Fruit fly (Drosophila melanogaster) whole organism, pupa: ENCODE results near the gene CG14062.

ENCODE experiments used
- D1 ChIP-seq: fragments of 200-800 bp; sonication (Bioruptor generic); optimal IDR thresholded peaks from 2 replicates; lab custom pipeline; 2018; ENCODE audit warnings: missing biosample characterization, mild to moderate bottlenecking, missing genetic modification characterization, moderate library complexity
- EcR ChIP-seq: fragments of 200-800 bp; sonication (Bioruptor generic); optimal IDR thresholded peaks from 3 replicates; lab custom pipeline; 2019; ENCODE audit warnings: missing biosample characterization, missing genetic modification characterization, mild to moderate bottlenecking, moderate library complexity, missing genetic modification reagents
- Ets98B ChIP-seq: fragments of 200-800 bp; sonication (Bioruptor generic); IDR thresholded peaks from 2 replicates; pipeline ENCODE4 v1.3.6; 2022; ENCODE audit warnings: missing biosample characterization, missing genetic modification characterization
- Pif1B ChIP-seq: fragments of 200-800 bp; sonication (Bioruptor generic); optimal IDR thresholded peaks from 3 replicates; lab custom pipeline; 2016; ENCODE audit warnings: missing biosample characterization, missing genetic modification characterization
- Snoo ChIP-seq: fragments of 200-800 bp; sonication (Bioruptor generic); optimal IDR thresholded peaks from 3 replicates; lab custom pipeline; 2017; ENCODE audit warnings: missing biosample characterization, mild to moderate bottlenecking, missing genetic modification characterization, inconsistent platforms
- fd96Ca ChIP-seq: fragments of 200-800 bp; sonication (Bioruptor generic); IDR thresholded peaks from 3 replicates; pipeline ENCODE4 v1.3.6; 2022; ENCODE audit warnings: missing biosample characterization, missing genetic modification characterization
- gl ChIP-seq: fragments of 200-800 bp; sonication (Bioruptor generic); optimal IDR thresholded peaks from 2 replicates; lab custom pipeline; 2018; ENCODE audit warnings: missing biosample characterization, mild to moderate bottlenecking, missing genetic modification characterization

DNA sequence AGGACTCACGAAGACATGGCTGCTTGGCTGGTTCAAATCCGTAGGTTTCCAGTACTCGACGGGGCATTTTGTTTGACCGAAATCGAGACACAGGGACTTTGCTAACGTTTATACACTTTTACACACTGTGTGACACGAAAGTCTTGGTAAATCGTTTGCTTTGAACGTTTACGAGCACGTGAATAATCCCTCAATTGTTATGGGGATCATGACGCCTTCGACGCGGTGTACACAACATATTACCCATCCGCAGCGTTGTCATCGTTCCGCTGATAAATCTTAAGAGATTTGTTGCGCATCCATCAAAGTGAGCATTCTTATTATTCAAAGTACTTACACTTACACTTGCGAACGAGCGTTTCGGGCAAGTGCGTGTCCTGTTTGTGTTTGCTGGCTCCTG lies 7.7 kb upstream of the CG14062 start, which contains the start of gene CG31050:
- TF ChIP-seq fd96Ca (GFP tag; lab: Robert Waterston, UW) (no peak), Ets98B (GFP tag; lab: Robert Waterston, UW) (no peak), Pif1B (GFP tag; lab: Kevin White, UChicago) (no peak), D1 (no peak), EcR (GFP tag; lab: Kevin White, UChicago) (no peak), Snoo (tag; lab: Kevin White, UChicago) (no peak), gl (no peak)
